Worm (Caenorhabditis elegans) whole organism, mixed stage, embryonic: Measurements from ENCODE around the gene col-179.

Experiments used
- ces-1 ChIP-seq: fragments of 150-350 bp; optimal IDR thresholded peaks from 2 replicates; lab custom pipeline; 2014; ENCODE audit warnings: missing biosample characterization, missing genetic modification reagents, missing genetic modification characterization
- lsy-2 ChIP-seq: fragments of 150-350 bp; optimal IDR thresholded peaks from 2 replicates; lab custom pipeline; 2014; ENCODE audit warnings: missing biosample characterization, missing genetic modification characterization
- nhr-237 ChIP-seq: fragments of 150-350 bp; optimal IDR thresholded peaks from 2 replicates; lab custom pipeline; 2014; ENCODE audit warnings: missing biosample characterization, missing genetic modification characterization
- snpc-4 ChIP-seq: fragments of 150-350 bp; optimal IDR thresholded peaks from 2 replicates; lab custom pipeline; 2014; ENCODE audit warnings: missing biosample characterization, missing genetic modification characterization
- sptf-1 ChIP-seq: sonication (generic microtip); optimal IDR thresholded peaks from 2 replicates; lab custom pipeline; 2017; ENCODE audit warnings: mild to moderate bottlenecking, missing genetic modification characterization, moderate library complexity, missing compliant biosample characterization
- unc-39 ChIP-seq: fragments of 150-350 bp; optimal IDR thresholded peaks from 2 replicates; lab custom pipeline; 2014; ENCODE audit warnings: missing biosample characterization, missing genetic modification characterization

DNA sequence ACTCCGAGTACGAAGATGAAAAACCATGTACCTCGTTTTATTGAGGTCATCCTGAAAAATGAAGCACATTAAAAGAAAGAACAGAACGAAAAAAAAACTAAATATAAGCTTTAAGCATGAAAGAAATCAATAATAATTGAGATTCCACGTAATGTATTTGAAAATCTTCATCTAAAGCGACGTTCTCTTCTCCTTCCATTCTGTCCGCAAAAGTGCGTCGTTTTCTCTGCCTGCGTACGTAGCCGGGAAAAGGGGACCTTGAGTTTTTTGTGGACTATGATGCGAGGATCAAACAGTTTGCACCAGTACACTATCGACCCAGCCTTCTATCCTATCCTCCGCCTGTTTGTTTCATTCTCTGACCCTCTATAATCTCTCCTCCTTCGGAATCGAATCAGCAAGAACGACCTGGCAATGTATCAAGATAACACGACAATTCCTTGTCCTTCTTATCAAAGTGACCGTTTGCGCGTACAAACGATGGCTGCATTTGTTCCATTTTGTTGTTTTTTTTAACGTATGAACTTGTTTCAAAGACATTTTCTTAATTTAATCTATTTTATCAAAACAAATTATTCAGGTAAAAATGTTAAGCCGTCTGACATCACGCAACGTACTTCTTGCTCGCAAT lies 14.3 kb downstream of the col-179 start, which contains the start of the genes C34F6.7 and idh-2:
- TF ChIP-seq snpc-4 (tag; lab: Kevin White, UChicago) (no peak), ces-1 (GFP tag; lab: Kevin White, UChicago) (no peak), sptf-1 (tag; lab: Kevin White, UChicago) (no peak), unc-39 (tag; lab: Kevin White, UChicago) (no peak), lsy-2 (no peak), nhr-237 (tag; lab: Kevin White, UChicago) (no peak)
